Fruit fly (Drosophila melanogaster) whole organism, wandering third instar larva: ENCODE measurements around the gene CG4887.

Source experiments
- Abd-B ChIP-seq: fragments of >200 bp; optimal IDR thresholded peaks from 2 replicates; lab custom pipeline; 2017; ENCODE audit warnings: missing biosample characterization, missing genetic modification characterization
- CG32264 ChIP-seq: fragments of 200-800 bp; sonication (Bioruptor generic); optimal IDR thresholded peaks from 2 replicates; lab custom pipeline; 2016; ENCODE audit warnings: missing biosample characterization, missing genetic modification characterization
- CG9705 ChIP-seq: fragments of 200-800 bp; sonication (Bioruptor generic); optimal IDR thresholded peaks from 2 replicates; lab custom pipeline; 2018; ENCODE audit warnings: missing biosample characterization, mild to moderate bottlenecking, missing genetic modification characterization
- CrebA ChIP-seq: fragments of 200-800 bp; sonication (Bioruptor generic); optimal IDR thresholded peaks from 2 replicates; lab custom pipeline; 2016; ENCODE audit warnings: missing biosample characterization, mild to moderate bottlenecking, missing genetic modification characterization, borderline replicate concordance
- Dif ChIP-seq: fragments of 200-275, 200-300 bp; sonication (Bioruptor generic); optimal IDR thresholded peaks from 2 replicates; lab custom pipeline; 2018; ENCODE audit warnings: missing biosample characterization, missing genetic modification characterization; ENCODE audit not compliant: partially characterized antibody
- HLH106 ChIP-seq: fragments of 200-800 bp; optimal IDR thresholded peaks from 3 replicates; lab custom pipeline; 2019; ENCODE audit warnings: missing biosample characterization, mild to moderate bottlenecking, missing genetic modification characterization, moderate library complexity
- Hr78 ChIP-seq: fragments of >200 bp; optimal IDR thresholded peaks from 2 replicates; lab custom pipeline; 2017; ENCODE audit warnings: missing biosample characterization, missing genetic modification characterization
- Hr83 ChIP-seq: fragments of 200-300 bp; sonication (Bioruptor generic); optimal IDR thresholded peaks from 2 replicates; lab custom pipeline; 2016; ENCODE audit warnings: missing biosample characterization, mild to moderate bottlenecking, missing genetic modification characterization, moderate library complexity; ENCODE audit not compliant: poor library complexity, severe bottlenecking
- Myc ChIP-seq: fragments of >200 bp; optimal IDR thresholded peaks from 2 replicates; lab custom pipeline; 2017
- N ChIP-seq: fragments of >200 bp; optimal IDR thresholded peaks from 2 replicates; lab custom pipeline; 2018; ENCODE audit warnings: missing biosample characterization, missing external identifiers, missing genetic modification characterization
- OdsH ChIP-seq: fragments of 200-800 bp; sonication (Bioruptor generic); optimal IDR thresholded peaks from 2 replicates; lab custom pipeline; 2016; ENCODE audit warnings: missing biosample characterization, mild to moderate bottlenecking, missing genetic modification characterization
- Rel ChIP-seq, 2 experiments: fragments of 200-800 bp; sonication (Bioruptor generic) in 1 of 2; optimal IDR thresholded peaks; 2 replicates in 1 of 2; 3 replicates in 1 of 2; lab custom pipeline; 2016 to 2019; ENCODE audit warnings: mild to moderate bottlenecking in 2 of 2, missing biosample characterization in 2 of 2, missing genetic modification characterization in 2 of 2, moderate library complexity in 1 of 2
- Sp1 ChIP-seq: fragments of 200-800 bp; sonication (Bioruptor generic); optimal IDR thresholded peaks from 3 replicates; lab custom pipeline; 2019; ENCODE audit warnings: missing biosample characterization, mild to moderate bottlenecking, missing genetic modification characterization, moderate library complexity
- Vsx2 ChIP-seq: fragments of 200-300, 225-300 bp; sonication (Bioruptor generic); optimal IDR thresholded peaks from 2 replicates; lab custom pipeline; 2018; ENCODE audit warnings: missing biosample characterization, missing genetic modification characterization; ENCODE audit not compliant: partially characterized antibody
- br ChIP-seq: fragments of 200-800 bp; sonication (Bioruptor generic); optimal IDR thresholded peaks from 2 replicates; lab custom pipeline; 2016; ENCODE audit warnings: missing biosample characterization, missing genetic modification characterization
- brk ChIP-seq: fragments of 200-800 bp; sonication (Bioruptor generic); optimal IDR thresholded peaks from 2 replicates; lab custom pipeline; 2016; ENCODE audit warnings: missing biosample characterization, mild to moderate bottlenecking, missing genetic modification characterization
- dl ChIP-seq, 2 experiments: fragments of 175-275, 200-275 bp in 1 of 2; fragments of 200-275 bp in 1 of 2; sonication (Bioruptor generic); optimal IDR thresholded peaks; lab custom pipeline; 2018; ENCODE audit warnings: mild to moderate bottlenecking in 2 of 2, missing biosample characterization in 2 of 2, missing genetic modification characterization in 2 of 2, moderate library complexity in 2 of 2; ENCODE audit not compliant: partially characterized antibody in 2 of 2, insufficient read depth in 1 of 2
- dmrt93B ChIP-seq: fragments of 200-800 bp; sonication (Bioruptor generic); optimal IDR thresholded peaks from 2 replicates; lab custom pipeline; 2018; ENCODE audit warnings: missing biosample characterization, mild to moderate bottlenecking, missing genetic modification characterization
- ey ChIP-seq: fragments of 200-800 bp; sonication (Bioruptor generic); optimal IDR thresholded peaks from 2 replicates; lab custom pipeline; 2016; ENCODE audit warnings: missing biosample characterization, missing genetic modification characterization
- foxo ChIP-seq, 2 experiments: fragments of 200-800 bp; sonication (Bioruptor generic); optimal IDR thresholded peaks; 2 replicates in 1 of 2; 3 replicates in 1 of 2; lab custom pipeline; 2016 to 2017; ENCODE audit warnings: missing biosample characterization in 2 of 2, missing genetic modification characterization in 2 of 2
- fru ChIP-seq: fragments of 200-800 bp; sonication (Bioruptor generic); optimal IDR thresholded peaks from 3 replicates; lab custom pipeline; 2016; ENCODE audit warnings: missing biosample characterization, mild to moderate bottlenecking, missing genetic modification characterization
- h ChIP-seq: fragments of 200-800 bp; sonication (Bioruptor generic); optimal IDR thresholded peaks from 3 replicates; lab custom pipeline; 2016; ENCODE audit warnings: missing biosample characterization, mild to moderate bottlenecking, missing genetic modification characterization
- jim ChIP-seq: fragments of 175-275, 200-325 bp; sonication (Bioruptor generic); optimal IDR thresholded peaks from 2 replicates; lab custom pipeline; 2016; ENCODE audit warnings: missing biosample characterization, mild to moderate bottlenecking, missing genetic modification characterization
- lola ChIP-seq: fragments of >200 bp; optimal IDR thresholded peaks from 2 replicates; lab custom pipeline; 2017; ENCODE audit warnings: missing biosample characterization, missing genetic modification characterization
- pan ChIP-seq: fragments of >200 bp; optimal IDR thresholded peaks from 2 replicates; lab custom pipeline; 2017
- psq ChIP-seq: fragments of 200-800 bp; sonication (Bioruptor generic); optimal IDR thresholded peaks from 3 replicates; lab custom pipeline; 2017; ENCODE audit warnings: missing biosample characterization, mild to moderate bottlenecking, missing genetic modification characterization, moderate library complexity
- rgr ChIP-seq: fragments of 200-800 bp; sonication (Bioruptor generic); optimal IDR thresholded peaks from 3 replicates; lab custom pipeline; 2016; ENCODE audit warnings: missing biosample characterization, mild to moderate bottlenecking, missing genetic modification characterization
- sage ChIP-seq: fragments of 200-800 bp; sonication (Bioruptor generic); optimal IDR thresholded peaks from 2 replicates; lab custom pipeline; 2016; ENCODE audit warnings: missing biosample characterization, mild to moderate bottlenecking, missing genetic modification characterization
- sv ChIP-seq: fragments of 200-800 bp; sonication (Bioruptor generic); optimal IDR thresholded peaks from 3 replicates; lab custom pipeline; 2016; ENCODE audit warnings: missing biosample characterization, missing genetic modification characterization
- usp ChIP-seq: fragments of >200 bp; optimal IDR thresholded peaks from 2 replicates; lab custom pipeline; 2017; ENCODE audit warnings: missing biosample characterization, missing genetic modification characterization
- woc ChIP-seq: sonication (Bioruptor generic); optimal IDR thresholded peaks from 2 replicates; lab custom pipeline; 2016; ENCODE audit warnings: missing biosample characterization, mild to moderate bottlenecking, missing genetic modification characterization

Gene CG4887

dm6 chr2L:1158519-1159319 is 14.1 kb upstream of the CG4887 start, which contains the start of gene Tango14:
Gene Tango14, plus strand, starts transcription at chr2L:1158661.
- TF ChIP-seq Vsx2 (GFP tag; lab: Kevin White, UChicago) (no peak), brk (GFP tag; lab: Kevin White, UChicago) (no peak), dmrt93B (GFP tag; lab: Kevin White, UChicago) (no peak), N (GFP tag; lab: Kevin White, UChicago) (no peak), ey (GFP tag; lab: Kevin White, UChicago) (no peak), Hr78 (GFP tag; lab: Kevin White, UChicago) (no peak), HLH106 (tag; lab: Kevin White, UChicago) (no peak), sv (no peak), fru (no peak), jim (GFP tag; lab: Kevin White, UChicago) (no peak), dl (GFP tag; optimal IDR thresholded peaks at IDR 0.05; lab: Kevin White, UChicago; ENCODE audit: insufficient read depth in 1 of 2, partially characterized antibody in 2 of 2) (no peak)

dm6 chr2L:1163538-1164143 is 9.2 kb upstream of the CG4887 start, which contains the start of gene CG5080:
Gene CG5080, minus strand, starts transcription at chr2L:1163886.
- TF ChIP-seq psq (GFP tag; lab: Kevin White, UChicago) (no peak), Abd-B (GFP tag; lab: Kevin White, UChicago) (no peak), Dif (GFP tag; lab: Kevin White, UChicago) (peak; percentile 63), Rel (GFP tag; optimal IDR thresholded peaks at IDR 0.05; lab: Kevin White, UChicago) (no peak), Rel (tag; optimal IDR thresholded peaks at IDR 0.05; lab: Kevin White, UChicago) (peak; percentile 49), pan (lab: Kevin White, UChicago) (no peak), OdsH (GFP tag; lab: Kevin White, UChicago) (no peak), fru (no peak), ey (GFP tag; lab: Kevin White, UChicago) (no peak), CG32264 (GFP tag; lab: Kevin White, UChicago) (no peak), usp (no peak)

dm6 chr2L:1164294-1164693 is 8.5 kb upstream of the CG4887 start, which contains the start of gene IntS14:
Gene IntS14, plus strand, starts transcription at chr2L:1164443.
- no peak for TF ChIP-seq Dif (GFP tag; lab: Kevin White, UChicago)
- no peak for TF ChIP-seq sage
- no peak for TF ChIP-seq Rel (GFP tag; optimal IDR thresholded peaks at IDR 0.05; lab: Kevin White, UChicago)
- peak; percentile 48 for TF ChIP-seq Rel (tag; optimal IDR thresholded peaks at IDR 0.05; lab: Kevin White, UChicago)
- TF ChIP-seq CG9705 (GFP tag; lab: Kevin White, UChicago) = no peak
- TF ChIP-seq Abd-B (GFP tag; lab: Kevin White, UChicago) = no peak
- peak; percentile 54 for TF ChIP-seq Myc (lab: Kevin White, UChicago)
- no peak for TF ChIP-seq Hr83 (GFP tag; lab: Kevin White, UChicago)
- no peak for TF ChIP-seq Sp1
- TF ChIP-seq psq (GFP tag; lab: Kevin White, UChicago) = no peak
- no peak for TF ChIP-seq brk (GFP tag; lab: Kevin White, UChicago)

dm6 chr2L:1166326-1166725 is 6.5 kb upstream of the CG4887 start, which contains the start of gene CG14341:
Gene CG14341, plus strand, starts transcription at chr2L:1166506.
- no peak for TF ChIP-seq Vsx2 (GFP tag; lab: Kevin White, UChicago)
- no peak for TF ChIP-seq Rel (GFP tag; optimal IDR thresholded peaks at IDR 0.05; lab: Kevin White, UChicago)
- TF ChIP-seq Rel (tag; optimal IDR thresholded peaks at IDR 0.05; lab: Kevin White, UChicago) = peak; percentile 97

dm6 chr2L:1169867-1170415 is 2.9 kb upstream of the CG4887 start, which contains the start of the genes CG31922 and Plap:
Gene CG31922, plus strand, starts transcription at chr2L:1170181.
Gene Plap, minus strand, starts transcription at chr2L:1170365.
- TF ChIP-seq CG32264 (GFP tag; lab: Kevin White, UChicago) (no peak), Myc (lab: Kevin White, UChicago) (peak; percentile 63), Hr78 (GFP tag; lab: Kevin White, UChicago) (no peak), rgr (GFP tag; lab: Kevin White, UChicago) (peak; percentile 80), Sp1 (peak; percentile 78), sv (peak; percentile 75), HLH106 (tag; lab: Kevin White, UChicago) (peak; percentile 81), dmrt93B (GFP tag; lab: Kevin White, UChicago) (peak; percentile 63), br (GFP tag; lab: Kevin White, UChicago) (peak; percentile 76), dl (GFP tag; optimal IDR thresholded peaks at IDR 0.05; lab: Kevin White, UChicago; ENCODE audit: insufficient read depth in 1 of 2, partially characterized antibody in 2 of 2) (no peak), foxo (GFP tag; optimal IDR thresholded peaks at IDR 0.05; lab: Kevin White, UChicago) (peak; percentile 18 to 76), CrebA (no peak), Dif (GFP tag; lab: Kevin White, UChicago) (no peak), psq (GFP tag; lab: Kevin White, UChicago) (peak; percentile 69), sage (no peak), Rel (GFP tag; optimal IDR thresholded peaks at IDR 0.05; lab: Kevin White, UChicago) (no peak), Rel (tag; optimal IDR thresholded peaks at IDR 0.05; lab: Kevin White, UChicago) (peak; percentile 97), pan (lab: Kevin White, UChicago) (no peak), Vsx2 (GFP tag; lab: Kevin White, UChicago) (no peak), h (peak; percentile 84), brk (GFP tag; lab: Kevin White, UChicago) (no peak), lola (no peak), woc (GFP tag; lab: Kevin White, UChicago) (peak; percentile 58), ey (GFP tag; lab: Kevin White, UChicago) (peak; percentile 67), CG9705 (GFP tag; lab: Kevin White, UChicago) (peak; percentile 63), Hr83 (GFP tag; lab: Kevin White, UChicago) (peak; percentile 61), OdsH (GFP tag; lab: Kevin White, UChicago) (peak; percentile 73)
